Fruit fly (Drosophila melanogaster) whole organism, wandering third instar larva: ENCODE results near the gene gry.

Experiments used
- Abd-B ChIP-seq: fragments of >200 bp; optimal IDR thresholded peaks from 2 replicates; lab custom pipeline; 2017; ENCODE audit warnings: missing biosample characterization, missing genetic modification characterization
- CG32264 ChIP-seq: fragments of 200-800 bp; sonication (Bioruptor generic); optimal IDR thresholded peaks from 2 replicates; lab custom pipeline; 2016; ENCODE audit warnings: missing biosample characterization, missing genetic modification characterization
- CG9705 ChIP-seq: fragments of 200-800 bp; sonication (Bioruptor generic); optimal IDR thresholded peaks from 2 replicates; lab custom pipeline; 2018; ENCODE audit warnings: missing biosample characterization, mild to moderate bottlenecking, missing genetic modification characterization
- CrebA ChIP-seq: fragments of 200-800 bp; sonication (Bioruptor generic); optimal IDR thresholded peaks from 2 replicates; lab custom pipeline; 2016; ENCODE audit warnings: missing biosample characterization, mild to moderate bottlenecking, missing genetic modification characterization, borderline replicate concordance
- Dfd ChIP-seq: fragments of >200 bp; optimal IDR thresholded peaks from 2 replicates; lab custom pipeline; 2017; ENCODE audit warnings: missing biosample characterization, missing genetic modification characterization
- Dif ChIP-seq: fragments of 200-275, 200-300 bp; sonication (Bioruptor generic); optimal IDR thresholded peaks from 2 replicates; lab custom pipeline; 2018; ENCODE audit warnings: missing biosample characterization, missing genetic modification characterization; ENCODE audit not compliant: partially characterized antibody
- GATAd ChIP-seq: sonication (Bioruptor generic); optimal IDR thresholded peaks from 2 replicates; lab custom pipeline; 2016; ENCODE audit warnings: missing biosample characterization, missing genetic modification characterization
- HLH106 ChIP-seq: fragments of 200-800 bp; optimal IDR thresholded peaks from 3 replicates; lab custom pipeline; 2019; ENCODE audit warnings: missing biosample characterization, mild to moderate bottlenecking, missing genetic modification characterization, moderate library complexity
- Hnf4 ChIP-seq: fragments of 200-800 bp; sonication (Bioruptor generic); optimal IDR thresholded peaks from 2 replicates; lab custom pipeline; 2016; ENCODE audit warnings: missing biosample characterization, mild to moderate bottlenecking, missing genetic modification characterization
- Hr78 ChIP-seq: fragments of >200 bp; optimal IDR thresholded peaks from 2 replicates; lab custom pipeline; 2017; ENCODE audit warnings: missing biosample characterization, missing genetic modification characterization
- Hr83 ChIP-seq: fragments of 200-300 bp; sonication (Bioruptor generic); optimal IDR thresholded peaks from 2 replicates; lab custom pipeline; 2016; ENCODE audit warnings: missing biosample characterization, mild to moderate bottlenecking, missing genetic modification characterization, moderate library complexity; ENCODE audit not compliant: poor library complexity, severe bottlenecking
- Jra ChIP-seq: sonication (Bioruptor generic); optimal IDR thresholded peaks from 2 replicates; lab custom pipeline; 2016; ENCODE audit warnings: missing biosample characterization, missing genetic modification characterization
- Mio ChIP-seq: sonication (Bioruptor generic); optimal IDR thresholded peaks from 2 replicates; lab custom pipeline; 2016; ENCODE audit warnings: missing biosample characterization, missing genetic modification characterization
- Myc ChIP-seq: fragments of >200 bp; optimal IDR thresholded peaks from 2 replicates; lab custom pipeline; 2017
- N ChIP-seq: fragments of >200 bp; optimal IDR thresholded peaks from 2 replicates; lab custom pipeline; 2018; ENCODE audit warnings: missing biosample characterization, missing external identifiers, missing genetic modification characterization
- OdsH ChIP-seq: fragments of 200-800 bp; sonication (Bioruptor generic); optimal IDR thresholded peaks from 2 replicates; lab custom pipeline; 2016; ENCODE audit warnings: missing biosample characterization, mild to moderate bottlenecking, missing genetic modification characterization
- Rel ChIP-seq, 2 experiments: fragments of 200-800 bp; sonication (Bioruptor generic) in 1 of 2; optimal IDR thresholded peaks; 2 replicates in 1 of 2; 3 replicates in 1 of 2; lab custom pipeline; 2016 to 2019; ENCODE audit warnings: mild to moderate bottlenecking in 2 of 2, missing biosample characterization in 2 of 2, missing genetic modification characterization in 2 of 2, moderate library complexity in 1 of 2
- Sp1 ChIP-seq: fragments of 200-800 bp; sonication (Bioruptor generic); optimal IDR thresholded peaks from 3 replicates; lab custom pipeline; 2019; ENCODE audit warnings: missing biosample characterization, mild to moderate bottlenecking, missing genetic modification characterization, moderate library complexity
- Vsx2 ChIP-seq: fragments of 200-300, 225-300 bp; sonication (Bioruptor generic); optimal IDR thresholded peaks from 2 replicates; lab custom pipeline; 2018; ENCODE audit warnings: missing biosample characterization, missing genetic modification characterization; ENCODE audit not compliant: partially characterized antibody
- br ChIP-seq: fragments of 200-800 bp; sonication (Bioruptor generic); optimal IDR thresholded peaks from 2 replicates; lab custom pipeline; 2016; ENCODE audit warnings: missing biosample characterization, missing genetic modification characterization
- brk ChIP-seq: fragments of 200-800 bp; sonication (Bioruptor generic); optimal IDR thresholded peaks from 2 replicates; lab custom pipeline; 2016; ENCODE audit warnings: missing biosample characterization, mild to moderate bottlenecking, missing genetic modification characterization
- dl ChIP-seq, 2 experiments: fragments of 175-275, 200-275 bp in 1 of 2; fragments of 200-275 bp in 1 of 2; sonication (Bioruptor generic); optimal IDR thresholded peaks; lab custom pipeline; 2018; ENCODE audit warnings: mild to moderate bottlenecking in 2 of 2, missing biosample characterization in 2 of 2, missing genetic modification characterization in 2 of 2, moderate library complexity in 2 of 2; ENCODE audit not compliant: partially characterized antibody in 2 of 2, insufficient read depth in 1 of 2
- dmrt93B ChIP-seq: fragments of 200-800 bp; sonication (Bioruptor generic); optimal IDR thresholded peaks from 2 replicates; lab custom pipeline; 2018; ENCODE audit warnings: missing biosample characterization, mild to moderate bottlenecking, missing genetic modification characterization
- dsf ChIP-seq: sonication (Bioruptor generic); optimal IDR thresholded peaks from 2 replicates; lab custom pipeline; 2016; ENCODE audit warnings: missing biosample characterization, missing genetic modification characterization, borderline replicate concordance
- ey ChIP-seq: fragments of 200-800 bp; sonication (Bioruptor generic); optimal IDR thresholded peaks from 2 replicates; lab custom pipeline; 2016; ENCODE audit warnings: missing biosample characterization, missing genetic modification characterization
- foxo ChIP-seq, 2 experiments: fragments of 200-800 bp; sonication (Bioruptor generic); optimal IDR thresholded peaks; 2 replicates in 1 of 2; 3 replicates in 1 of 2; lab custom pipeline; 2016 to 2017; ENCODE audit warnings: missing biosample characterization in 2 of 2, missing genetic modification characterization in 2 of 2
- fru ChIP-seq: fragments of 200-800 bp; sonication (Bioruptor generic); optimal IDR thresholded peaks from 3 replicates; lab custom pipeline; 2016; ENCODE audit warnings: missing biosample characterization, mild to moderate bottlenecking, missing genetic modification characterization
- h ChIP-seq: fragments of 200-800 bp; sonication (Bioruptor generic); optimal IDR thresholded peaks from 3 replicates; lab custom pipeline; 2016; ENCODE audit warnings: missing biosample characterization, mild to moderate bottlenecking, missing genetic modification characterization
- jim ChIP-seq: fragments of 175-275, 200-325 bp; sonication (Bioruptor generic); optimal IDR thresholded peaks from 2 replicates; lab custom pipeline; 2016; ENCODE audit warnings: missing biosample characterization, mild to moderate bottlenecking, missing genetic modification characterization
- lola ChIP-seq: fragments of >200 bp; optimal IDR thresholded peaks from 2 replicates; lab custom pipeline; 2017; ENCODE audit warnings: missing biosample characterization, missing genetic modification characterization
- pan ChIP-seq: fragments of >200 bp; optimal IDR thresholded peaks from 2 replicates; lab custom pipeline; 2017
- psq ChIP-seq: fragments of 200-800 bp; sonication (Bioruptor generic); optimal IDR thresholded peaks from 3 replicates; lab custom pipeline; 2017; ENCODE audit warnings: missing biosample characterization, mild to moderate bottlenecking, missing genetic modification characterization, moderate library complexity
- rgr ChIP-seq: fragments of 200-800 bp; sonication (Bioruptor generic); optimal IDR thresholded peaks from 3 replicates; lab custom pipeline; 2016; ENCODE audit warnings: missing biosample characterization, mild to moderate bottlenecking, missing genetic modification characterization
- sage ChIP-seq: fragments of 200-800 bp; sonication (Bioruptor generic); optimal IDR thresholded peaks from 2 replicates; lab custom pipeline; 2016; ENCODE audit warnings: missing biosample characterization, mild to moderate bottlenecking, missing genetic modification characterization
- sv ChIP-seq: fragments of 200-800 bp; sonication (Bioruptor generic); optimal IDR thresholded peaks from 3 replicates; lab custom pipeline; 2016; ENCODE audit warnings: missing biosample characterization, missing genetic modification characterization
- tai ChIP-seq: sonication (Bioruptor generic); optimal IDR thresholded peaks from 2 replicates; lab custom pipeline; 2016; ENCODE audit warnings: missing biosample characterization, missing genetic modification characterization
- usp ChIP-seq: fragments of >200 bp; optimal IDR thresholded peaks from 2 replicates; lab custom pipeline; 2017; ENCODE audit warnings: missing biosample characterization, missing genetic modification characterization
- woc ChIP-seq: sonication (Bioruptor generic); optimal IDR thresholded peaks from 2 replicates; lab custom pipeline; 2016; ENCODE audit warnings: missing biosample characterization, mild to moderate bottlenecking, missing genetic modification characterization

gry gene

dm6 chr3L:3194059-3194458 lies 4.8 kb upstream of the gry start:
- TF ChIP-seq h (GFP tag; lab: Kevin White, UChicago) (peak; percentile 97), pan (lab: Kevin White, UChicago) (no peak), CG32264 (GFP tag; lab: Kevin White, UChicago) (peak; percentile 87), CrebA (GFP tag; lab: Kevin White, UChicago) (no peak), HLH106 (peak; percentile 94), foxo (GFP tag; optimal IDR thresholded peaks at IDR 0.05; lab: Kevin White, UChicago) (peak; percentile 55 to 97), usp (no peak), woc (GFP tag; lab: Kevin White, UChicago) (peak; percentile 85), sv (peak; percentile 67), Sp1 (GFP tag; lab: Kevin White, UChicago) (peak; percentile 95), Jra (peak; percentile 85), jim (GFP tag; lab: Kevin White, UChicago) (no peak), Vsx2 (GFP tag; lab: Kevin White, UChicago) (no peak), rgr (GFP tag; lab: Kevin White, UChicago) (peak; percentile 97), dsf (GFP tag; lab: Kevin White, UChicago) (peak; percentile 54), Dfd (GFP tag; lab: Kevin White, UChicago) (no peak), sage (GFP tag; lab: Kevin White, UChicago) (peak; percentile 95), N (no peak), fru (GFP tag; lab: Kevin White, UChicago) (peak; percentile 93), Abd-B (GFP tag; lab: Kevin White, UChicago) (no peak), GATAd (GFP tag; lab: Kevin White, UChicago) (peak; percentile 84), dmrt93B (GFP tag; lab: Kevin White, UChicago) (peak; percentile 84), Hr83 (GFP tag; lab: Kevin White, UChicago) (peak; percentile 68), Hnf4 (GFP tag; lab: Kevin White, UChicago) (peak; percentile 90), Dif (GFP tag; lab: Kevin White, UChicago) (no peak), OdsH (GFP tag; lab: Kevin White, UChicago) (peak; percentile 97), lola (GFP tag; lab: Kevin White, UChicago) (no peak), brk (peak; percentile 93), CG9705 (GFP tag; lab: Kevin White, UChicago) (peak; percentile 25), ey (peak; percentile 88), tai (GFP tag; lab: Kevin White, UChicago) (no peak), Rel (GFP tag; optimal IDR thresholded peaks at IDR 0.05; lab: Kevin White, UChicago) (peak; percentile 95), Rel (tag; optimal IDR thresholded peaks at IDR 0.05; lab: Kevin White, UChicago) (peak; percentile 81), Mio (no peak), Myc (no peak), Hr78 (GFP tag; lab: Kevin White, UChicago) (no peak), dl (GFP tag; optimal IDR thresholded peaks at IDR 0.05; lab: Kevin White, UChicago; ENCODE audit: insufficient read depth in 1 of 2, partially characterized antibody in 2 of 2) (no peak), psq (GFP tag; lab: Kevin White, UChicago) (peak; percentile 95), br (GFP tag; lab: Kevin White, UChicago) (peak; percentile 92)
- TF ChIP-seq, all 38 proteins: peak for 23

- no peak for TF ChIP-seq usp
- no peak for TF ChIP-seq Dif (GFP tag; lab: Kevin White, UChicago)
- TF ChIP-seq pan (lab: Kevin White, UChicago): no peak
- no peak for TF ChIP-seq dsf (GFP tag; lab: Kevin White, UChicago)
- TF ChIP-seq sv: peak; percentile 5
- TF ChIP-seq psq (GFP tag; lab: Kevin White, UChicago): no peak
- peak; percentile 13 for TF ChIP-seq CG9705 (GFP tag; lab: Kevin White, UChicago)
- peak; percentile 25 for TF ChIP-seq HLH106
- peak; percentile 50 for TF ChIP-seq Jra
- peak; percentile 15 for TF ChIP-seq Sp1 (GFP tag; lab: Kevin White, UChicago)
- TF ChIP-seq rgr (GFP tag; lab: Kevin White, UChicago): peak; percentile 59
- no peak for TF ChIP-seq dl (GFP tag; optimal IDR thresholded peaks at IDR 0.05; lab: Kevin White, UChicago; ENCODE audit: insufficient read depth in 1 of 2, partially characterized antibody in 2 of 2)
- TF ChIP-seq jim (GFP tag; lab: Kevin White, UChicago): peak; percentile 14
- peak; percentile 45 for TF ChIP-seq br (GFP tag; lab: Kevin White, UChicago)
- no peak for TF ChIP-seq Vsx2 (GFP tag; lab: Kevin White, UChicago)
- TF ChIP-seq h (GFP tag; lab: Kevin White, UChicago): peak; percentile 55
- TF ChIP-seq GATAd (GFP tag; lab: Kevin White, UChicago): no peak
- no peak for TF ChIP-seq Rel (GFP tag; optimal IDR thresholded peaks at IDR 0.05; lab: Kevin White, UChicago)
- TF ChIP-seq Rel (tag; optimal IDR thresholded peaks at IDR 0.05; lab: Kevin White, UChicago): peak; percentile 55
- TF ChIP-seq woc (GFP tag; lab: Kevin White, UChicago): peak; percentile 68
- peak; percentile 79 for TF ChIP-seq Hnf4 (GFP tag; lab: Kevin White, UChicago)
- peak; percentile 25 for TF ChIP-seq sage (GFP tag; lab: Kevin White, UChicago)
- TF ChIP-seq tai (GFP tag; lab: Kevin White, UChicago): no peak
- no peak for TF ChIP-seq Dfd (GFP tag; lab: Kevin White, UChicago)
- no peak for TF ChIP-seq Hr78 (GFP tag; lab: Kevin White, UChicago)
- TF ChIP-seq CrebA (GFP tag; lab: Kevin White, UChicago): no peak
- no peak for TF ChIP-seq CG32264 (GFP tag; lab: Kevin White, UChicago)
- no peak for TF ChIP-seq brk
- no peak for TF ChIP-seq Myc
- TF ChIP-seq Hr83 (GFP tag; lab: Kevin White, UChicago): peak; percentile 55
- no peak for TF ChIP-seq Mio
- peak; percentile 43 for TF ChIP-seq fru (GFP tag; lab: Kevin White, UChicago)
- no peak for TF ChIP-seq ey
- TF ChIP-seq N: no peak
- no peak for TF ChIP-seq lola (GFP tag; lab: Kevin White, UChicago)
- TF ChIP-seq dmrt93B (GFP tag; lab: Kevin White, UChicago): no peak
- no peak for TF ChIP-seq Abd-B (GFP tag; lab: Kevin White, UChicago)
- peak; percentile 44 for TF ChIP-seq OdsH (GFP tag; lab: Kevin White, UChicago)
- peak in 1 of 2 experiments; percentile 59 for TF ChIP-seq foxo (GFP tag; optimal IDR thresholded peaks at IDR 0.05; lab: Kevin White, UChicago)
Measured at dm6 chr3L:3197464-3197863, 1.4 kb upstream of the gry start, which contains the start of gene CG14966. CG14966 (minus strand) TSS chr3L:3197631.
